Fruit fly (Drosophila melanogaster) whole organism, prepupa: ENCODE results near the gene Gr77a.
A peak's percentile ranks its signal among the peaks of the same experiment; 100 is the strongest.

ENCODE experiments used
- CG10669 ChIP-seq: fragments of 200-800 bp; sonication (Bioruptor generic); optimal IDR thresholded peaks from 3 replicates; lab custom pipeline; 2018; ENCODE audit warnings: missing biosample characterization, mild to moderate bottlenecking, missing genetic modification characterization, moderate library complexity
- CG11294 ChIP-seq: fragments of 200-800 bp; sonication (Bioruptor generic); IDR thresholded peaks from 2 replicates; pipeline ENCODE4 v1.3.6; 2022; ENCODE audit warnings: missing biosample characterization, missing genetic modification characterization
- CG11762 ChIP-seq: fragments of 200-800 bp; sonication (Bioruptor generic); optimal IDR thresholded peaks from 3 replicates; lab custom pipeline; 2016; ENCODE audit warnings: missing biosample characterization, missing genetic modification characterization; ENCODE audit not compliant: insufficient read depth
- CG15336 ChIP-seq: fragments of 200-800 bp; sonication (Bioruptor generic); IDR thresholded peaks from 2 replicates; pipeline ENCODE4 v1.3.6; 2022; ENCODE audit warnings: missing biosample characterization, missing genetic modification characterization
- CG1621 ChIP-seq: fragments of 200-800 bp; sonication (Bioruptor generic); optimal IDR thresholded peaks from 3 replicates; lab custom pipeline; 2018; ENCODE audit warnings: missing biosample characterization, mild to moderate bottlenecking, missing genetic modification characterization
- CG31627 ChIP-seq: fragments of 200-800 bp; sonication (Bioruptor generic); optimal IDR thresholded peaks from 3 replicates; lab custom pipeline; 2016; ENCODE audit warnings: missing biosample characterization, missing genetic modification characterization
- CG32006 ChIP-seq: fragments of 200-800 bp; sonication (Bioruptor generic); optimal IDR thresholded peaks from 3 replicates; lab custom pipeline; 2017; ENCODE audit warnings: missing biosample characterization, mild to moderate bottlenecking, missing genetic modification characterization
- CG3919 ChIP-seq: fragments of 200-800 bp; sonication (Bioruptor generic); optimal IDR thresholded peaks from 3 replicates; lab custom pipeline; 2016; ENCODE audit warnings: missing biosample characterization, missing genetic modification characterization
- CG4318 ChIP-seq: fragments of 200-800 bp; sonication (Bioruptor generic); optimal IDR thresholded peaks from 3 replicates; lab custom pipeline; 2017; ENCODE audit warnings: missing biosample characterization, mild to moderate bottlenecking, missing genetic modification characterization
- CG6163 ChIP-seq: fragments of 200-800 bp; sonication (Bioruptor generic); IDR thresholded peaks from 3 replicates; pipeline ENCODE4 v1.3.6; 2022; ENCODE audit warnings: missing biosample characterization, missing genetic modification characterization
- CG6276 ChIP-seq: fragments of 200-800 bp; sonication (Bioruptor generic); optimal IDR thresholded peaks from 2 replicates; lab custom pipeline; 2017; ENCODE audit warnings: missing biosample characterization, mild to moderate bottlenecking, missing genetic modification characterization
- CG6792 ChIP-seq: fragments of 200-800 bp; sonication (Bioruptor generic); optimal IDR thresholded peaks from 3 replicates; lab custom pipeline; 2016; ENCODE audit warnings: missing biosample characterization, missing genetic modification characterization
- CG7368 ChIP-seq: fragments of 200-800 bp; sonication (Bioruptor generic); optimal IDR thresholded peaks from 3 replicates; lab custom pipeline; 2016; ENCODE audit warnings: missing biosample characterization, missing genetic modification characterization
- CG8119 ChIP-seq: fragments of 200-800 bp; sonication (Bioruptor generic); IDR thresholded peaks from 3 replicates; pipeline ENCODE4 v1.3.6; 2022; ENCODE audit warnings: missing biosample characterization, missing genetic modification characterization
- CG8319 ChIP-seq: fragments of 200-800 bp; sonication (Bioruptor generic); optimal IDR thresholded peaks from 3 replicates; lab custom pipeline; 2016; ENCODE audit warnings: missing biosample characterization, missing genetic modification characterization
- CG8632 ChIP-seq: fragments of 200-800 bp; sonication (Bioruptor generic); optimal IDR thresholded peaks from 3 replicates; lab custom pipeline; 2016; ENCODE audit warnings: missing biosample characterization, missing genetic modification characterization
- CG9139 ChIP-seq: fragments of 200-800 bp; sonication (Bioruptor generic); optimal IDR thresholded peaks from 3 replicates; lab custom pipeline; 2017; ENCODE audit warnings: missing biosample characterization, mild to moderate bottlenecking, missing genetic modification characterization
- Eip78C ChIP-seq: fragments of 200-800 bp; sonication (Bioruptor generic); peaks from one replicate; lab custom pipeline; 2016; ENCODE audit warnings: missing biosample characterization, missing genetic modification characterization
- Eip93F ChIP-seq: fragments of 200-800 bp; sonication (Bioruptor generic); optimal IDR thresholded peaks from 2 replicates; lab custom pipeline; 2016; ENCODE audit warnings: missing biosample characterization, mild to moderate bottlenecking, missing genetic modification characterization
- Ets21C ChIP-seq: fragments of 200-800 bp; sonication (Bioruptor generic); optimal IDR thresholded peaks from 3 replicates; lab custom pipeline; 2016; ENCODE audit warnings: missing biosample characterization, missing genetic modification characterization
- Ets96B ChIP-seq: fragments of 200-800 bp; optimal IDR thresholded peaks from 2 replicates; lab custom pipeline; 2019; ENCODE audit warnings: missing biosample characterization, mild to moderate bottlenecking, missing genetic modification characterization, moderate library complexity
- Gug ChIP-seq: fragments of 200-800 bp; sonication (Bioruptor generic); IDR thresholded peaks from 2 replicates; pipeline ENCODE4 v1.3.6; 2022; ENCODE audit warnings: missing biosample characterization, missing genetic modification characterization
- Hr38 ChIP-seq: sonication (Bioruptor generic); optimal IDR thresholded peaks from 2 replicates; lab custom pipeline; 2016; ENCODE audit warnings: missing biosample characterization, missing genetic modification characterization
- Hr39 ChIP-seq: fragments of 200-800 bp; sonication (Bioruptor generic); optimal IDR thresholded peaks from 2 replicates; lab custom pipeline; 2016; ENCODE audit warnings: missing biosample characterization, missing genetic modification characterization
- Hr4 ChIP-seq: fragments of 200-800 bp; sonication (Bioruptor generic); optimal IDR thresholded peaks from 3 replicates; lab custom pipeline; 2016; ENCODE audit warnings: missing biosample characterization, missing genetic modification characterization
- Met ChIP-seq: fragments of 200-800 bp; sonication (Bioruptor generic); optimal IDR thresholded peaks from 3 replicates; lab custom pipeline; 2016; ENCODE audit warnings: missing biosample characterization, missing genetic modification characterization
- OdsH ChIP-seq: fragments of 200-800 bp; sonication (Bioruptor generic); optimal IDR thresholded peaks from 3 replicates; lab custom pipeline; 2016; ENCODE audit warnings: missing biosample characterization, missing genetic modification characterization
- Smox ChIP-seq: fragments of 200-800 bp; sonication (Bioruptor generic); optimal IDR thresholded peaks from 3 replicates; lab custom pipeline; 2016; ENCODE audit warnings: missing biosample characterization, missing genetic modification characterization
- Sox102F ChIP-seq: fragments of 200-800 bp; sonication (Bioruptor generic); optimal IDR thresholded peaks from 2 replicates; lab custom pipeline; 2016; ENCODE audit warnings: missing biosample characterization, mild to moderate bottlenecking, missing genetic modification characterization
- Sox15 ChIP-seq: fragments of 200-800 bp; sonication (Bioruptor generic); optimal IDR thresholded peaks from 3 replicates; lab custom pipeline; 2016; ENCODE audit warnings: missing biosample characterization, missing genetic modification characterization
- acj6 ChIP-seq: fragments of 200-800 bp; sonication (Bioruptor generic); optimal IDR thresholded peaks from 3 replicates; lab custom pipeline; 2016; ENCODE audit warnings: missing biosample characterization, missing genetic modification characterization
- cyc ChIP-seq: fragments of 200-800 bp; sonication (Bioruptor generic); optimal IDR thresholded peaks from 3 replicates; lab custom pipeline; 2016; ENCODE audit warnings: missing biosample characterization, missing genetic modification characterization
- dac ChIP-seq: fragments of 200-800 bp; sonication (Bioruptor generic); optimal IDR thresholded peaks from 2 replicates; lab custom pipeline; 2017; ENCODE audit warnings: missing biosample characterization, mild to moderate bottlenecking, missing genetic modification characterization
- dsx ChIP-seq: fragments of 200-800 bp; optimal IDR thresholded peaks from 3 replicates; lab custom pipeline; 2019; ENCODE audit warnings: missing biosample characterization, mild to moderate bottlenecking, missing genetic modification characterization, moderate library complexity; ENCODE audit not compliant: poor library complexity, severe bottlenecking
- esn ChIP-seq: fragments of 200-800 bp; sonication (Bioruptor generic); optimal IDR thresholded peaks from 2 replicates; lab custom pipeline; 2016; ENCODE audit warnings: missing biosample characterization, mild to moderate bottlenecking, missing genetic modification characterization, moderate library complexity
- fd59A ChIP-seq: fragments of 200-800 bp; sonication (Bioruptor generic); optimal IDR thresholded peaks from 2 replicates; lab custom pipeline; 2017; ENCODE audit warnings: missing biosample characterization, mild to moderate bottlenecking, missing genetic modification characterization, missing genetic modification reagents
- fd85E ChIP-seq: fragments of 200-800 bp; sonication (Bioruptor generic); optimal IDR thresholded peaks from 3 replicates; lab custom pipeline; 2016; ENCODE audit warnings: missing biosample characterization, missing genetic modification characterization
- lz ChIP-seq: fragments of 200-800 bp; sonication (Bioruptor generic); optimal IDR thresholded peaks from 3 replicates; lab custom pipeline; 2016; ENCODE audit warnings: missing biosample characterization, missing genetic modification characterization
- pdm3 ChIP-seq: fragments of 200-800 bp; sonication (Bioruptor generic); optimal IDR thresholded peaks from 3 replicates; lab custom pipeline; 2016; ENCODE audit warnings: missing biosample characterization, missing genetic modification characterization
- salr ChIP-seq, 2 experiments: fragments of 200-800 bp; sonication (Bioruptor generic); optimal IDR thresholded peaks; 3 replicates each; lab custom pipeline; 2016 to 2018; ENCODE audit warnings: missing biosample characterization in 2 of 2, missing genetic modification characterization in 2 of 2, mild to moderate bottlenecking in 1 of 2
- ss ChIP-seq, 2 experiments: fragments of 200-800 bp; sonication (Bioruptor generic); optimal IDR thresholded peaks; 2 replicates in 1 of 2; 3 replicates in 1 of 2; lab custom pipeline; 2017 to 2018; ENCODE audit warnings: mild to moderate bottlenecking in 2 of 2, missing biosample characterization in 2 of 2, missing genetic modification characterization in 2 of 2, moderate library complexity in 1 of 2
- svp ChIP-seq: fragments of 200-800 bp; sonication (Bioruptor generic); peaks from one replicate; lab custom pipeline; 2016; ENCODE audit warnings: missing biosample characterization, missing genetic modification characterization
- topi ChIP-seq: fragments of 200-800 bp; sonication (Bioruptor generic); optimal IDR thresholded peaks from 3 replicates; lab custom pipeline; 2016; ENCODE audit warnings: missing biosample characterization, missing genetic modification characterization
- vri ChIP-seq: fragments of 200-800 bp; sonication (Bioruptor generic); optimal IDR thresholded peaks from 3 replicates; lab custom pipeline; 2016; ENCODE audit warnings: missing biosample characterization, mild to moderate bottlenecking, missing genetic modification characterization

Gr77a gene

DNA sequence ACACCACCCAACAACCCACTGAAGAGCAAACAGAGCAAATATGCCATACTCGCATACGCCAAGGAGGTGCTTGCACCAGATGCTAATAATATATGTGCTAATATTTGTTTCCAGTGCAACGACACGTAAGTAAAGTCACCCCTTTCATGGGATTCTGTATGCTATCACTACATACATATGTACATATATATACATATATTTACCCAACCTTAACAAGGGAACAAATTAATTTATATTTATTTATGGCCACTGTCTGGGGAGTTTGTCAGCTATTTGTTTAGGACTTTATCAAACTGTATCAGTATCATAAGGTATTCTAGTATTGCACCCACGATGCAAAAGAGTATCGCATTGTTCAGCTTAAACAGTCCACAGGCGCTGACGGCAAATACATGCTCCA, 1.9 kb downstream of the Gr77a start (continued):
- TF ChIP-seq Sox15 (GFP tag; lab: Kevin White, UChicago): no peak
- TF ChIP-seq lz (GFP tag; lab: Kevin White, UChicago): no peak
- no peak for TF ChIP-seq CG1621 (tag; lab: Kevin White, UChicago)
- TF ChIP-seq CG11762 (GFP tag; lab: Kevin White, UChicago): no peak
- TF ChIP-seq acj6 (GFP tag; lab: Kevin White, UChicago): no peak
- TF ChIP-seq OdsH (GFP tag; lab: Kevin White, UChicago): no peak
- TF ChIP-seq dac (GFP tag; lab: Kevin White, UChicago): no peak
- TF ChIP-seq CG8119: no peak
- TF ChIP-seq CG6792 (GFP tag; lab: Kevin White, UChicago): no peak
- TF ChIP-seq CG11294 (GFP tag; lab: Robert Waterston, UW): no peak
- peak in 1 of 2 experiments; percentile 25 for TF ChIP-seq salr (GFP tag; optimal IDR thresholded peaks at IDR 0.05; lab: Kevin White, UChicago)
- TF ChIP-seq, all 60 proteins: peak for 11

DNA sequence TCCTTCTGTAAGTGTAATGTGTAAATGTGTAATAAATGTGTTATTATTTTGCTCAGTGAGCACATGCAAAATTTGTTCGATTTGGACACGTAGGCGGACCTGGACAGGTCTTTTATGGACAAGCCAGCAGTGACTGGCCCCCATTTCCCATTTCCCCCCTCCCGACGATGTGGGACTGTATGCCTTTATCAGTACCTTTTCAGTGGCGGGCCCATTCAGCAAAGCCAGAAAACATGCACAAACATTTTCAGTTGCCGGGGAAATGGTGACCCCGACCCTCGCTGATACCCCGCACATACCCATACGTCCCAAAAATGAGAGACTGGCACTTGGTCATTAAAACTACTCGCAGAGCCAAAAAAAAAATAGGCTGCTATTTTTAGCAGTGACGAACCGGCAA, 3.0 kb downstream of the Gr77a start:
- TF ChIP-seq CG8119 (0 out of 3 replicates have a peak, but pooled peaks have one; percentile 0), svp (GFP tag; lab: Kevin White, UChicago) (peak; percentile 2), CG8319 (peak; percentile 21), ss (GFP tag; optimal IDR thresholded peaks at IDR 0.05; lab: Kevin White, UChicago) (no peak), CG1621 (tag; lab: Kevin White, UChicago) (no peak)
- TF ChIP-seq, all 60 proteins: peak for 3

DNA sequence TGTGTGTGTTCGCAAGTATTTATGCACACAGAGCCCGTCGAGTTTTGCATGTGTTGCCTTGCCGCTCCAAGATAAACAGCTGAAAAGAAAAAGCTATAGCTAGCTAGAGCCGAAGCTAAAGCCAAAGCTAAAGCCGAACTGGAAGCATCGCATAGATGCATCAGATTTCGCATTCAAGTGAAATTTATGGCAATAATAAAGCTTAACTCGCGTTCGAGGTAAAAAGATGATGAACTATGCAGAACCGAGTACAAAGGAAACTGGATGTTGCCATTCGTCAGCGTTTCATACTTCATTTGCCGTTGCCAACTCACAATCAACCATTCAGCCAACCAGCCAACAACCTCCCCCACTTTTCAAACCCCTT, 5.0 kb downstream of the Gr77a start:
- TF ChIP-seq Eip78C: peak; percentile 23
- no peak for TF ChIP-seq CG15336 (GFP tag; lab: Robert Waterston, UW)

DNA sequence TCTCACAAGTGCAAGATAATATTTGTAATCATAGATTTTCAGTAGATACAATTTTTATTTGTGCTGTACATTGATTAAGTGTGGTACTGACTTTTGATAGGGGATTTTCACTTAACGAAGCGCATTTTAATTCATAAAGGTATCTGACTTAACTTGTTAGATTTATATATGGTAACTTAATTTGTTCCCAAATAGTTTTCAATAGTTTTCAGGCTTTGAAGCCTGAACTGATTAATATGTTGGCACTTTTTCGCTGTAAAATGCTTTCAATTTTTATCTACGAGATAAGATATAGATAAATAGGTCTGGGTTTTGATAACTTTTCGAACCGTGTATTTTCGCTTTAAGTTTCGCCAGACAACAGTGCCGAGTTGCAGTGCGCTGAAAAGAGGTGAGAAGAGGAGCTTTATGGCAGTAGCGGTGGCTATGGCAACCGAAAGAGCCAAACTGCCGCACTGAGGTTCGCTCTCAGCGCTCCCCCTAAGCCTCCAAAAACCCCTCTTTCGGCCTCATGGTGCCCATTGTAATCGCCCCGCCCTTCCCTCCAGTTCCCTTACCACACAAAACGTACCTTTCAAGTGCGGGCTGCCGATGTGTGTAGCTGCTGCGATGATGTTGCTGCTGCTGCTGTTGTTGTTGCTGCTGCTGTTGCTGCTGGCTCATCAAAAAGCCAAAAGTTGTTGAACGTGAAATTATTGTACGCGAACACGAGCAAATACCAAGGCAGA, 5.5 kb downstream of the Gr77a start:
- TF ChIP-seq fd85E (GFP tag; lab: Kevin White, UChicago) (no peak), CG6163 (0 out of 3 replicates have a peak, but pooled peaks have one; percentile 7), Hr4 (GFP tag; lab: Kevin White, UChicago) (peak; percentile 39), CG11762 (GFP tag; lab: Kevin White, UChicago) (no peak), dsx (GFP tag; lab: Kevin White, UChicago) (peak; percentile 36), CG4318 (GFP tag; lab: Kevin White, UChicago) (no peak), Met (GFP tag; lab: Kevin White, UChicago) (no peak), Hr39 (peak; percentile 17), CG31627 (GFP tag; lab: Kevin White, UChicago) (peak; percentile 33), CG32006 (peak; percentile 51), CG6792 (GFP tag; lab: Kevin White, UChicago) (no peak), topi (peak; percentile 36), CG10669 (GFP tag; lab: Kevin White, UChicago) (no peak), ss (GFP tag; optimal IDR thresholded peaks at IDR 0.05; lab: Kevin White, UChicago) (no peak), Smox (GFP tag; lab: Kevin White, UChicago) (no peak), fd59A (GFP tag; lab: Kevin White, UChicago) (no peak), CG9139 (GFP tag; lab: Kevin White, UChicago) (no peak), acj6 (GFP tag; lab: Kevin White, UChicago) (peak; percentile 42), Ets21C (GFP tag; lab: Kevin White, UChicago) (no peak), pdm3 (GFP tag; lab: Kevin White, UChicago) (peak; percentile 1), esn (GFP tag; lab: Kevin White, UChicago) (peak; percentile 43), svp (GFP tag; lab: Kevin White, UChicago) (peak; percentile 70), CG7368 (no peak), Eip78C (peak; percentile 76), Sox15 (GFP tag; lab: Kevin White, UChicago) (no peak), CG8632 (GFP tag; lab: Kevin White, UChicago) (no peak), Gug (GFP tag; lab: Robert Waterston, UW) (no peak), CG6276 (GFP tag; lab: Kevin White, UChicago) (no peak), CG1621 (tag; lab: Kevin White, UChicago) (no peak), vri (no peak), Ets96B (tag; lab: Kevin White, UChicago) (no peak), CG8319 (no peak), cyc (GFP tag; lab: Kevin White, UChicago) (no peak), Sox102F (peak; percentile 27), CG3919 (no peak), Hr38 (GFP tag; lab: Kevin White, UChicago) (no peak), Eip93F (GFP tag; lab: Kevin White, UChicago) (no peak)
